Worm (Caenorhabditis elegans) whole organism, L4 larva: ENCODE measurements around the gene pri-1.

ENCODE experiments used
- F26F4.8 ChIP-seq: fragments of 200-800 bp; sonication (Bioruptor generic); conservative IDR thresholded peaks from 2 replicates; pipeline ENCODE4 v1.3.6; 2022; ENCODE audit warnings: missing genetic modification characterization, missing compliant biosample characterization
- F44E2.7 ChIP-seq: fragments of 200-800 bp; sonication (Bioruptor generic); IDR thresholded peaks from 2 replicates; pipeline ENCODE4 v2.1.2; 2022; ENCODE audit warnings: missing genetic modification characterization, missing compliant biosample characterization
- T20F7.1 ChIP-seq: fragments of 200-800 bp; sonication (Bioruptor generic); optimal IDR thresholded peaks from 2 replicates; lab custom pipeline; 2018; ENCODE audit warnings: mild to moderate bottlenecking, missing genetic modification characterization, missing compliant biosample characterization
- T26A8.4 ChIP-seq: fragments of 200-800 bp; sonication (Bioruptor generic); IDR thresholded peaks from 2 replicates; pipeline ENCODE4 v1.3.6; 2022; ENCODE audit warnings: missing genetic modification characterization, missing compliant biosample characterization
- Y5F2A.4 ChIP-seq: fragments of 200-800 bp; sonication (Bioruptor generic); optimal IDR thresholded peaks from 2 replicates; lab custom pipeline; 2018; ENCODE audit warnings: mild to moderate bottlenecking, missing genetic modification characterization, missing compliant biosample characterization
- ZK337.2 ChIP-seq: fragments of 200-800 bp; sonication (Bioruptor generic); IDR thresholded peaks from 2 replicates; pipeline ENCODE4 v1.3.6; 2022; ENCODE audit warnings: missing genetic modification reagents, missing genetic modification characterization, missing compliant biosample characterization
- aly-2 ChIP-seq: sonication (generic microtip); optimal IDR thresholded peaks from 2 replicates; lab custom pipeline; 2018; ENCODE audit warnings: missing biosample characterization, missing genetic modification characterization
- attf-4 ChIP-seq: sonication (generic microtip); optimal IDR thresholded peaks from 3 replicates; lab custom pipeline; 2017; ENCODE audit warnings: missing biosample characterization, missing genetic modification characterization
- ceh-82 ChIP-seq: sonication (generic microtip); optimal IDR thresholded peaks from 2 replicates; lab custom pipeline; 2017; ENCODE audit warnings: missing biosample characterization, missing genetic modification characterization
- ctbp-1 ChIP-seq: fragments of 200-800 bp; sonication (Bioruptor generic); IDR thresholded peaks from 2 replicates; pipeline ENCODE4 v1.3.6; 2022; ENCODE audit warnings: missing genetic modification reagents, missing genetic modification characterization, missing compliant biosample characterization
- daf-12 ChIP-seq: fragments of 150-350 bp; optimal IDR thresholded peaks from 2 replicates; lab custom pipeline; 2014; ENCODE audit warnings: missing biosample characterization, missing genetic modification reagents, missing genetic modification characterization
- daf-16 ChIP-seq, 3 experiments: sonication (generic microtip); optimal IDR thresholded peaks; 2 replicates each; lab custom pipeline; 2016 to 2017; ENCODE audit warnings: missing genetic modification characterization in 3 of 3, missing genetic modification reagents in 3 of 3, mild to moderate bottlenecking in 2 of 3, missing compliant biosample characterization in 2 of 3, missing biosample characterization in 1 of 3, moderate library complexity in 1 of 3
- daf-19 ChIP-seq: fragments of 200-800 bp; sonication (Bioruptor generic); conservative IDR thresholded peaks from 2 replicates; pipeline ENCODE4 v1.3.6; 2022; ENCODE audit warnings: missing genetic modification characterization, missing compliant biosample characterization
- daf-8 ChIP-seq: fragments of 200-800 bp; sonication (Bioruptor generic); IDR thresholded peaks from 2 replicates; pipeline ENCODE4 v1.3.6; 2022; ENCODE audit warnings: missing genetic modification characterization, missing compliant biosample characterization
- dmd-8 ChIP-seq: fragments of 200-800 bp; sonication (Bioruptor generic); IDR thresholded peaks from 2 replicates; pipeline ENCODE4 v1.3.6; 2022; ENCODE audit warnings: missing genetic modification characterization, missing compliant biosample characterization
- egl-27 ChIP-seq: sonication (generic microtip); optimal IDR thresholded peaks from 3 replicates; lab custom pipeline; 2017; ENCODE audit warnings: missing biosample characterization, missing genetic modification reagents, missing genetic modification characterization
- fkh-10 ChIP-seq: fragments of 150-350 bp; optimal IDR thresholded peaks from 2 replicates; lab custom pipeline; 2014; ENCODE audit warnings: missing biosample characterization, missing genetic modification reagents, missing genetic modification characterization
- hlh-11 ChIP-seq: fragments of 200-800 bp; sonication (Bioruptor generic); optimal IDR thresholded peaks from 2 replicates; lab custom pipeline; 2018; ENCODE audit warnings: mild to moderate bottlenecking, missing genetic modification characterization, missing compliant biosample characterization
- hlh-30 ChIP-seq: sonication (generic microtip); optimal IDR thresholded peaks from 2 replicates; lab custom pipeline; 2017; ENCODE audit warnings: antibody characterized with exemption, mild to moderate bottlenecking, missing genetic modification characterization, missing compliant biosample characterization; ENCODE audit not compliant: insufficient read depth
- lin-1 ChIP-seq: fragments of 200-800 bp; sonication (Bioruptor generic); IDR thresholded peaks from 2 replicates; pipeline ENCODE4 v1.3.6; 2022; ENCODE audit warnings: missing genetic modification reagents, missing genetic modification characterization, missing compliant biosample characterization
- lin-13 ChIP-seq: fragments of 150-350 bp; optimal IDR thresholded peaks from 2 replicates; lab custom pipeline; 2014; ENCODE audit warnings: missing biosample characterization, missing genetic modification reagents, missing genetic modification characterization
- lin-29 ChIP-seq: fragments of 200-800 bp; sonication (Bioruptor generic); IDR thresholded peaks from 2 replicates; pipeline ENCODE4 v1.3.6; 2022; ENCODE audit warnings: missing genetic modification reagents, missing genetic modification characterization, missing compliant biosample characterization
- lin-38 ChIP-seq: fragments of 200-800 bp; sonication (Bioruptor generic); IDR thresholded peaks from 2 replicates; pipeline ENCODE4 v1.3.6; 2022; ENCODE audit warnings: missing genetic modification reagents, missing genetic modification characterization, missing compliant biosample characterization
- lin-39 ChIP-seq: fragments of 150-350 bp; optimal IDR thresholded peaks from 2 replicates; lab custom pipeline; 2014; ENCODE audit warnings: missing biosample characterization, missing genetic modification reagents, missing genetic modification characterization
- lir-3 ChIP-seq: sonication (generic microtip); optimal IDR thresholded peaks from 2 replicates; lab custom pipeline; 2016; ENCODE audit warnings: mild to moderate bottlenecking, missing genetic modification characterization, missing compliant biosample characterization
- mdt-29 ChIP-seq: fragments of 200-800 bp; sonication (Bioruptor generic); IDR thresholded peaks from 2 replicates; pipeline ENCODE4 v1.3.6; 2022; ENCODE audit warnings: missing genetic modification reagents, missing genetic modification characterization, missing compliant biosample characterization
- mes-2 ChIP-seq: sonication (generic microtip); optimal IDR thresholded peaks from 2 replicates; lab custom pipeline; 2016; ENCODE audit warnings: missing genotype, mild to moderate bottlenecking, missing genetic modification characterization, missing compliant biosample characterization; ENCODE audit not compliant: poor library complexity, severe bottlenecking
- mxl-3 ChIP-seq: fragments of 200-800 bp; sonication (Bioruptor generic); optimal IDR thresholded peaks from 2 replicates; lab custom pipeline; 2018; ENCODE audit warnings: mild to moderate bottlenecking, missing genetic modification characterization, missing compliant biosample characterization
- nhr-10 ChIP-seq: fragments of 150-350 bp; optimal IDR thresholded peaks from 2 replicates; lab custom pipeline; 2014; ENCODE audit warnings: missing biosample characterization, missing genetic modification characterization
- nhr-102 ChIP-seq: sonication (generic microtip); optimal IDR thresholded peaks from 2 replicates; lab custom pipeline; 2016; ENCODE audit warnings: mild to moderate bottlenecking, missing genetic modification characterization, moderate library complexity, missing compliant biosample characterization
- nhr-25 ChIP-seq: sonication (generic microtip); optimal IDR thresholded peaks from 2 replicates; lab custom pipeline; 2017; ENCODE audit warnings: missing genetic modification characterization, mild to moderate bottlenecking, missing compliant biosample characterization, antibody characterized with exemption, moderate library complexity, borderline replicate concordance; ENCODE audit not compliant: insufficient read depth
- nhr-28 ChIP-seq: fragments of 150-350 bp; optimal IDR thresholded peaks from 2 replicates; lab custom pipeline; 2014; ENCODE audit warnings: missing biosample characterization, missing genetic modification characterization
- nhr-41 ChIP-seq: fragments of 200-800 bp; sonication (Bioruptor generic); IDR thresholded peaks from 2 replicates; pipeline ENCODE4 v1.3.6; 2022; ENCODE audit warnings: missing genetic modification reagents, missing genetic modification characterization, missing compliant biosample characterization
- nhr-42 ChIP-seq: fragments of 200-800 bp; sonication (Bioruptor generic); IDR thresholded peaks from 2 replicates; pipeline ENCODE4 v1.3.6; 2022; ENCODE audit warnings: missing genetic modification characterization, missing compliant biosample characterization
- nhr-48 ChIP-seq: sonication (generic microtip); optimal IDR thresholded peaks from 2 replicates; lab custom pipeline; 2016; ENCODE audit warnings: mild to moderate bottlenecking, missing genetic modification characterization, missing compliant biosample characterization
- nhr-76 ChIP-seq: fragments of 150-350 bp; optimal IDR thresholded peaks from 2 replicates; lab custom pipeline; 2014; ENCODE audit warnings: missing biosample characterization, missing genetic modification characterization
- pha-4 ChIP-seq, 2 experiments: fragments of 150-350 bp in 1 of 2; fragments of 200-800 bp in 1 of 2; sonication (Bioruptor generic) in 1 of 2; IDR thresholded peaks in 1 of 2; optimal IDR thresholded peaks in 1 of 2; 2 replicates each; pipeline versions ENCODE4 v1.3.6 to Lab custom; 2014 to 2022; ENCODE audit warnings: missing genetic modification characterization in 2 of 2, missing genetic modification reagents in 2 of 2, missing biosample characterization in 1 of 2, missing compliant biosample characterization in 1 of 2
- php-3 ChIP-seq: fragments of 200-800 bp; sonication (Bioruptor generic); IDR thresholded peaks from 2 replicates; pipeline ENCODE4 v1.3.6; 2022; ENCODE audit warnings: missing genetic modification reagents, missing genetic modification characterization, missing compliant biosample characterization
- rbr-2 ChIP-seq: sonication (generic microtip); optimal IDR thresholded peaks from 2 replicates; lab custom pipeline; 2016; ENCODE audit warnings: missing genotype, missing genetic modification characterization, missing compliant biosample characterization
- set-16 ChIP-seq: fragments of 200-800 bp; sonication (Bioruptor generic); IDR thresholded peaks from 2 replicates; pipeline ENCODE4 v1.3.6; 2022; ENCODE audit warnings: missing genetic modification reagents, missing genetic modification characterization, missing compliant biosample characterization
- skn-1 ChIP-seq: fragments of 150-350 bp; optimal IDR thresholded peaks from 2 replicates; lab custom pipeline; 2014; ENCODE audit warnings: missing biosample characterization, missing genetic modification characterization
- snpc-4 ChIP-seq: fragments of 150-350 bp; optimal IDR thresholded peaks from 2 replicates; lab custom pipeline; 2014; ENCODE audit warnings: missing biosample characterization, missing genetic modification characterization
- tag-97 ChIP-seq: fragments of 200-800 bp; sonication (Bioruptor generic); IDR thresholded peaks from 2 replicates; pipeline ENCODE4 v1.3.6; 2022; ENCODE audit warnings: missing genetic modification characterization, missing compliant biosample characterization
- tra-1 ChIP-seq: fragments of 200-800 bp; sonication (Bioruptor generic); IDR thresholded peaks from 2 replicates; pipeline ENCODE4 v1.3.6; 2022; ENCODE audit warnings: missing genetic modification reagents, missing genetic modification characterization, missing compliant biosample characterization
- unc-130 ChIP-seq: sonication (generic microtip); optimal IDR thresholded peaks from 2 replicates; lab custom pipeline; 2016; ENCODE audit warnings: missing genetic modification reagents, missing genetic modification characterization, missing compliant biosample characterization
- vab-7 ChIP-seq: fragments of 200-800 bp; sonication (Bioruptor generic); IDR thresholded peaks from 2 replicates; pipeline ENCODE4 v1.3.6; 2022; ENCODE audit warnings: missing genetic modification reagents, missing genetic modification characterization, missing compliant biosample characterization
- zag-1 ChIP-seq: fragments of 150-350 bp; optimal IDR thresholded peaks from 2 replicates; lab custom pipeline; 2014; ENCODE audit warnings: missing biosample characterization, missing genetic modification characterization
- zfp-3 ChIP-seq: fragments of 200-800 bp; sonication (Bioruptor generic); conservative IDR thresholded peaks from 2 replicates; pipeline ENCODE4 v1.3.6; 2022; ENCODE audit warnings: missing genetic modification reagents, missing genetic modification characterization, missing compliant biosample characterization
- zip-11 ChIP-seq: fragments of 200-800 bp; sonication (Bioruptor generic); IDR thresholded peaks from 2 replicates; pipeline ENCODE4 v1.3.6; 2022; ENCODE audit warnings: missing genetic modification characterization, missing compliant biosample characterization
- zip-2 ChIP-seq: fragments of 150-350 bp; optimal IDR thresholded peaks from 2 replicates; lab custom pipeline; 2014; ENCODE audit warnings: missing biosample characterization, missing genetic modification characterization
- ztf-11 ChIP-seq: fragments of 150-350 bp; optimal IDR thresholded peaks from 2 replicates; lab custom pipeline; 2014; ENCODE audit warnings: missing biosample characterization, missing genetic modification characterization

The pri-1 gene

ce11 chrIII:9631117-9631655, 17.1 kb upstream of the pri-1 start, which contains the start of gene ubc-7 (continued):
- TF ChIP-seq nhr-41 (no peak), F26F4.8 (GFP tag; lab: Robert Waterston, UW) (no peak), Y5F2A.4 (GFP tag; lab: Kevin White, UChicago) (no peak), unc-130 (peak; percentile 50), rbr-2 (tag; lab: Kevin White, UChicago) (peak; percentile 52), mdt-29 (GFP tag; lab: Robert Waterston, UW) (no peak), lin-13 (peak; percentile 64), ZK337.2 (GFP tag; lab: Robert Waterston, UW) (no peak), snpc-4 (no peak), F44E2.7 (GFP tag; lab: Robert Waterston, UW) (no peak), zip-11 (GFP tag; lab: Robert Waterston, UW) (no peak), nhr-48 (tag; lab: Kevin White, UChicago) (peak; percentile 27), daf-16 (GFP tag; optimal IDR thresholded peaks at IDR 0.05; lab: Kevin White, UChicago) (no peak), daf-16 (tag; optimal IDR thresholded peaks at IDR 0.05; lab: Kevin White, UChicago) (peak; percentile 62), vab-7 (GFP tag; lab: Robert Waterston, UW) (no peak), T26A8.4 (GFP tag; lab: Robert Waterston, UW) (peak; percentile 64), php-3 (GFP tag; lab: Robert Waterston, UW) (no peak), aly-2 (tag; lab: Kevin White, UChicago) (no peak), tra-1 (GFP tag; lab: Robert Waterston, UW) (no peak), nhr-76 (tag; lab: Kevin White, UChicago) (no peak), attf-4 (no peak), lin-38 (GFP tag; lab: Robert Waterston, UW) (peak; percentile 80), zag-1 (no peak), nhr-42 (GFP tag; lab: Robert Waterston, UW) (no peak), set-16 (GFP tag; lab: Robert Waterston, UW) (no peak), fkh-10 (GFP tag; lab: Kevin White, UChicago) (no peak), pha-4 (GFP tag; IDR thresholded peaks at IDR 0.05; lab: Robert Waterston, UW) (0 out of 2 replicates have a peak, but pooled peaks have one; percentile 35), pha-4 (tag; optimal IDR thresholded peaks at IDR 0.05; lab: Kevin White, UChicago) (peak; percentile 74), ctbp-1 (no peak), ztf-11 (no peak), T20F7.1 (GFP tag; lab: Kevin White, UChicago) (peak; percentile 65), zip-2 (tag; lab: Kevin White, UChicago) (no peak), dmd-8 (no peak), nhr-10 (tag; lab: Kevin White, UChicago) (no peak), daf-19 (no peak), lin-39 (tag; lab: Kevin White, UChicago) (no peak), zfp-3 (GFP tag; lab: Robert Waterston, UW) (no peak), egl-27 (tag; lab: Kevin White, UChicago) (no peak), tag-97 (GFP tag; lab: Robert Waterston, UW) (no peak), daf-12 (tag; lab: Kevin White, UChicago) (no peak), daf-8 (GFP tag; lab: Robert Waterston, UW) (no peak), mxl-3 (peak; percentile 51), lin-1 (no peak), hlh-11 (no peak), nhr-28 (tag; lab: Kevin White, UChicago) (peak; percentile 24), hlh-30 (tag; lab: Kevin White, UChicago) (peak; percentile 98), mes-2 (peak; percentile 67), nhr-102 (tag; lab: Kevin White, UChicago) (peak; percentile 21), skn-1 (tag; lab: Kevin White, UChicago) (no peak), lir-3 (tag; lab: Kevin White, UChicago) (no peak), nhr-25 (tag; lab: Kevin White, UChicago) (peak; percentile 72), ceh-82 (no peak), lin-29 (GFP tag; lab: Robert Waterston, UW) (no peak)
